Worm (Caenorhabditis elegans) whole organism, late embryonic: ENCODE data around the gene K07E3.4.

Experiments used
- F13H6.1 ChIP-seq: sonication (generic microtip); optimal IDR thresholded peaks from 2 replicates; lab custom pipeline; 2016; ENCODE audit warnings: missing genetic modification characterization, missing compliant biosample characterization
- ama-1 ChIP-seq: fragments of 150-350 bp; optimal IDR thresholded peaks from 2 replicates; lab custom pipeline; 2014
- dmd-4 ChIP-seq: sonication (generic microtip); optimal IDR thresholded peaks from 2 replicates; lab custom pipeline; 2016; ENCODE audit warnings: borderline replicate concordance, missing genetic modification characterization, missing compliant biosample characterization
- hlh-30 ChIP-seq: sonication (generic microtip); optimal IDR thresholded peaks from 2 replicates; lab custom pipeline; 2017; ENCODE audit warnings: antibody characterized with exemption, missing genetic modification characterization, missing compliant biosample characterization; ENCODE audit not compliant: insufficient read depth
- pat-9 ChIP-seq: fragments of 200-800 bp; sonication (Bioruptor generic); optimal IDR thresholded peaks from 2 replicates; lab custom pipeline; 2018; ENCODE audit warnings: mild to moderate bottlenecking, missing genetic modification characterization, moderate library complexity, missing compliant biosample characterization
- pha-4 ChIP-seq: fragments of 150-350 bp; optimal IDR thresholded peaks from 2 replicates; lab custom pipeline; 2018; ENCODE audit warnings: missing biosample characterization, missing genetic modification reagents, missing genetic modification characterization
- sox-4 ChIP-seq: sonication (generic microtip); optimal IDR thresholded peaks from 2 replicates; lab custom pipeline; 2017; ENCODE audit warnings: mild to moderate bottlenecking, missing genetic modification characterization, inconsistent platforms, missing compliant biosample characterization
- syd-9 ChIP-seq: sonication (generic microtip); optimal IDR thresholded peaks from 2 replicates; lab custom pipeline; 2016; ENCODE audit warnings: mild to moderate bottlenecking, missing genetic modification characterization, moderate library complexity, missing compliant biosample characterization
- unc-42 ChIP-seq: sonication (generic microtip); optimal IDR thresholded peaks from 2 replicates; lab custom pipeline; 2016; ENCODE audit warnings: missing genotype, missing genetic modification characterization, missing compliant biosample characterization
- unc-55 ChIP-seq: sonication (generic microtip); optimal IDR thresholded peaks from 2 replicates; lab custom pipeline; 2017; ENCODE audit warnings: missing biosample characterization, missing genetic modification reagents, missing genetic modification characterization

DNA sequence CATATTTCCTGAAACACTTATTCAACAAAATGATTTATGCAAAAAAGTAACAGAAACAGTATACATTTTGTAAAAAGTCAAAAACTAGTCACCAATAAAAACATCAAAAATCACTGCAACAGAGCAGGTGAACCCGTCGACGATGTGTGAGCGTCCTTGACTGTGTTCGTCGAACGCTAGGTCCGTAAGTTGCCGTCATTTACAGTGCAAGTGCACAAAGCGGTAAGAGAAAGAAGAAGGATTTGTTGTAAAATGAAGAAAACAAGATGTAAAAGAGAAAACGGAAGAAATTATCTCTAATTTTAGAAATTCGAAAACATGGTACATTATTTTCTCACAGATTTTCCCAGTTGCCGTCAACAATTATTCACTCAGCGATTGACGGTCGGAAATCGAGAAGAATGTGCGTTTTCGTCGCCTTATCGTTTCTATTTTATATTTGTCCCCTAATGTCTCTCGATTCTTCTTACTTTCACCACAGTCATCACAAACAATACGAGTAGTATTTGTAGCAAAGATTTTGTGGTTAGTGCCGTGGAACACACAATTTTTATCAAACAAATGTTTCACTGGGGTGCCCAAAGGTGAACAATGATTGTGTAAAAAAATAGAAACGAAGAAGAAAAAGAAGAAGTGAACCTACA is 5.6 kb upstream of the K07E3.4 start:
- no peak for TF ChIP-seq ama-1 (lab: Kevin White, UChicago)
- TF ChIP-seq pat-9: no peak
- no peak for TF ChIP-seq unc-55 (GFP tag; lab: Kevin White, UChicago)
- TF ChIP-seq unc-42: no peak
- TF ChIP-seq syd-9 (tag; lab: Kevin White, UChicago): no peak
- no peak for TF ChIP-seq pha-4 (tag; lab: Kevin White, UChicago)
- TF ChIP-seq sox-4: no peak
- TF ChIP-seq dmd-4: no peak
- TF ChIP-seq F13H6.1 (tag; lab: Kevin White, UChicago): no peak
- no peak for TF ChIP-seq hlh-30 (tag; lab: Kevin White, UChicago)
